Worm (Caenorhabditis elegans) whole organism, midembryonic: Measurements from ENCODE around the gene F35F10.6.

ENCODE experiments used
- T22C8.4 ChIP-seq: fragments of 200-800 bp; sonication (Bioruptor generic); IDR thresholded peaks from 2 replicates; pipeline ENCODE4 v1.3.6; 2022; ENCODE audit warnings: missing genetic modification characterization, missing compliant biosample characterization
- cog-1 ChIP-seq: sonication (generic microtip); optimal IDR thresholded peaks from 2 replicates; lab custom pipeline; 2016; ENCODE audit warnings: missing genetic modification characterization, missing compliant biosample characterization
- klf-2 ChIP-seq: fragments of 200-800 bp; sonication (Bioruptor generic); conservative IDR thresholded peaks from 2 replicates; pipeline ENCODE4 v1.3.6; 2022; ENCODE audit warnings: missing genetic modification reagents, missing genetic modification characterization, missing compliant biosample characterization
- med-1 ChIP-seq: sonication (generic microtip); optimal IDR thresholded peaks from 2 replicates; lab custom pipeline; 2017; ENCODE audit warnings: missing genetic modification characterization, mild to moderate bottlenecking, missing compliant biosample characterization, antibody characterized with exemption, missing genetic modification reagents; ENCODE audit not compliant: insufficient read depth
- ref-1 ChIP-seq: fragments of 200-800 bp; sonication (Bioruptor generic); conservative IDR thresholded peaks from 2 replicates; pipeline ENCODE4 v1.3.6; 2022; ENCODE audit warnings: missing genetic modification reagents, missing genetic modification characterization, missing compliant biosample characterization
- ztf-23 ChIP-seq: fragments of 200-800 bp; sonication (Bioruptor generic); IDR thresholded peaks from 2 replicates; pipeline ENCODE4 v1.3.6; 2022; ENCODE audit warnings: missing genetic modification reagents, missing genetic modification characterization, missing compliant biosample characterization
- ztf-29 ChIP-seq: fragments of 200-800 bp; sonication (Bioruptor generic); IDR thresholded peaks from 2 replicates; pipeline ENCODE4 v1.3.6; 2022; ENCODE audit warnings: missing genetic modification reagents, missing genetic modification characterization, missing compliant biosample characterization

- no peak for TF ChIP-seq klf-2 (GFP tag; lab: Robert Waterston, UW)
- no peak for TF ChIP-seq med-1 (GFP tag; lab: Kevin White, UChicago)
- TF ChIP-seq ztf-23 (GFP tag; lab: Robert Waterston, UW): no peak
- no peak for TF ChIP-seq ref-1 (GFP tag; lab: Robert Waterston, UW)
- TF ChIP-seq T22C8.4: no peak
- no peak for TF ChIP-seq ztf-29 (GFP tag; lab: Robert Waterston, UW)
- TF ChIP-seq cog-1 (tag; lab: Kevin White, UChicago): no peak
These were observed 9.2 kb downstream of the F35F10.6 start, which contains the start of gene T28A11.2 for ce11 chrV:3280009-3280408.
